Worm (Caenorhabditis elegans): Measurements from ENCODE around the gene B0393.7.

B0393.7 gene

DNA sequence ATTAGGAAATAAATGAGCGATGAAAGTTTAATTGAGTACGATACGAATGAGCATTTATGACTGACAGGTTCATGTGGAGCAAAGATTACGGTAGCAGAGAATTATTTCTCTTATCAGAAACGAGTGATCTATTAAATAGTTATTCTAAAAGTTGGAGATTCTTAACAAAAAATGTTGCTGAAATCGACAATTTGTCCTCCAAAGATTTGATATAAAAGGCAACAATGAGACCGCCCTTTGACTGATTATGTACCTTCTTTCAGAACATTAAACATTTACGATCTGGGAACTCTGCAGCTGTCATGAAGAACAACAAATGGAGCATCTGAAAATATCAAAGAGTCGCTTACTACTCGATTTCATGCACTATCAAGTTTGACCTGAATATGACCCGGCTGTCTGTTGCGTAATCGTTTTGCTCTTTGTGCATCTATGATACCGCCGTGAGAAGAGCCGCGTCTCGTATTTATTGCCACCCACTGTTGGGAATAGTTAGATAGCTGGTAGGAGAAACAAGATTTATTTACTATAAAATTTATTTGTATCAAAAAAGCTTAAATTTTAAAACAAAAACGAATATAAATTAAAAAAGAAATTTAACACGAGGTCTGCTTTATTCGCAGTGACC lies 31.7 kb upstream of the B0393.7 start, which contains the start of gene pal-1:
pal-1 (minus strand) TSS at position 51 of the 628 bp plus-strand sequence.
- no peak for TF ChIP-seq nhr-232 (tag; optimal IDR thresholded peaks at IDR 0.05)
- TF ChIP-seq hlh-8 (tag; optimal IDR thresholded peaks at IDR 0.05): no peak
- no peak for TF ChIP-seq pqm-1 (tag; optimal IDR thresholded peaks at IDR 0.05)
- TF ChIP-seq hlh-6 (tag; optimal IDR thresholded peaks at IDR 0.05): no peak
- no peak for TF ChIP-seq fkh-10 (GFP tag; optimal IDR thresholded peaks at IDR 0.05)
- no peak for TF ChIP-seq unc-55 (GFP tag; optimal IDR thresholded peaks at IDR 0.05)
- no peak for TF ChIP-seq ets-4 (tag; optimal IDR thresholded peaks at IDR 0.05)
- no peak for TF ChIP-seq ceh-30 (tag; optimal IDR thresholded peaks at IDR 0.05)

DNA sequence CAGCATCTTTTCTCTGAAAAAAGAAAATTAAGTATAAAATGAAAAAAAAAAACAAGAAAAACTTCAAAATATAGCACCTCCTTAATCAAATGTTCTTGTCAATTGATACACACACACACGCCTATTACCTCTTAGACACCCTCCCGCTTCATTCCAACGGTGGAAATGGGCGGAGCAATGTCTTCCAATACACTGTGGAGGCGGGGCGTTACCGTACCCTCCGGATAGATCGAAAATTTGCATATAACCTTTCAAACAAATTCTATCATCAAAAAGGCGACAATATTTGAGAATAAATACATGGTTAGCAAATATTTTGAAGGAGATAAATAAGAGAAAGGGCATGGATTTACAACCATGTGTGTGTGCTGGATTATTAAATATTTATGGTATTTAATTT lies 30.2 kb upstream of the B0393.7 start:
- TF ChIP-seq nfya-1 (tag; optimal IDR thresholded peaks at IDR 0.05) (peak; percentile 85), dve-1 (tag; optimal IDR thresholded peaks at IDR 0.05) (no peak)

ce11 chrIII:4806345-4806744 lies 28.4 kb upstream of the B0393.7 start:
- TF ChIP-seq lin-11 (tag; optimal IDR thresholded peaks at IDR 0.05) (no peak), ceh-19 (GFP tag; optimal IDR thresholded peaks at IDR 0.05) (no peak), ceh-9 (tag; optimal IDR thresholded peaks at IDR 0.05) (no peak), ceh-30 (tag; optimal IDR thresholded peaks at IDR 0.05) (no peak), ztf-16 (tag; optimal IDR thresholded peaks at IDR 0.05) (no peak), ceh-45 (GFP tag; IDR thresholded peaks at IDR 0.05) (no peak), hlh-6 (tag; optimal IDR thresholded peaks at IDR 0.05) (no peak), sox-4 (tag; optimal IDR thresholded peaks at IDR 0.05) (no peak), pros-1 (tag; optimal IDR thresholded peaks at IDR 0.05) (no peak), sdc-2 (tag; optimal IDR thresholded peaks at IDR 0.05) (no peak), ceh-18 (tag; optimal IDR thresholded peaks at IDR 0.05) (no peak), ceh-14 (tag; optimal IDR thresholded peaks at IDR 0.05) (no peak), elt-4 (tag; optimal IDR thresholded peaks at IDR 0.05) (no peak)

DNA sequence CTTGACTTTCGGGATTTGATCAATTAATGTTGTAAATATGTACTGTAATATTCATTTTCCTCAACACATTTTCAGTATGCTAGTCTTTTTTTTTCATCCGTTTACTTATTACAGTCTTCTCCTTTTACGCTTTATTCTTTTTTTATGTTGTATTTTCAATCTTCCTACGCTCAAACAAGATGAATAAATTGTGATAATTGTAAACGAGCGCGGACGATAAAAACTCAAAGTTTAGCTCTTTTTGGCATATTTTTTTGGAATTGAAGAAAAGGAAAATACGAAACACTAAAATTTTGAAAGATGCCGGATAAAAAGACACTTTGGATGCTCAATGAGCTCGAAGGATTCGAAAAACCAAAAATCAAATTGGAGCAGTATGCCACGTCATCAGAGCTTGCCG lies 24.8 kb upstream of the B0393.7 start, which contains the start of gene metl-5:
metl-5 (plus strand) TSS at position 301 of the 400 bp plus-strand sequence.
- TF ChIP-seq tbx-2 (tag; optimal IDR thresholded peaks at IDR 0.05) (no peak), hlh-15 (tag; optimal IDR thresholded peaks at IDR 0.05) (no peak), hlh-13 (GFP tag; optimal IDR thresholded peaks at IDR 0.05) (no peak), pag-3 (tag; optimal IDR thresholded peaks at IDR 0.05; ENCODE audit: borderline replicate concordance) (no peak), unc-42 (tag; optimal IDR thresholded peaks at IDR 0.05) (no peak), ceh-30 (tag; optimal IDR thresholded peaks at IDR 0.05) (no peak), elt-2 (tag; optimal IDR thresholded peaks at IDR 0.05) (no peak), pha-2 (tag; optimal IDR thresholded peaks at IDR 0.05) (no peak), ceh-18 (tag; optimal IDR thresholded peaks at IDR 0.05) (no peak), ceh-19 (GFP tag; optimal IDR thresholded peaks at IDR 0.05) (no peak), elt-4 (tag; optimal IDR thresholded peaks at IDR 0.05) (no peak), pat-9 (tag; optimal IDR thresholded peaks at IDR 0.05) (no peak), hlh-30 (tag; optimal IDR thresholded peaks at IDR 0.05; ENCODE audit: insufficient read depth) (no peak)

DNA sequence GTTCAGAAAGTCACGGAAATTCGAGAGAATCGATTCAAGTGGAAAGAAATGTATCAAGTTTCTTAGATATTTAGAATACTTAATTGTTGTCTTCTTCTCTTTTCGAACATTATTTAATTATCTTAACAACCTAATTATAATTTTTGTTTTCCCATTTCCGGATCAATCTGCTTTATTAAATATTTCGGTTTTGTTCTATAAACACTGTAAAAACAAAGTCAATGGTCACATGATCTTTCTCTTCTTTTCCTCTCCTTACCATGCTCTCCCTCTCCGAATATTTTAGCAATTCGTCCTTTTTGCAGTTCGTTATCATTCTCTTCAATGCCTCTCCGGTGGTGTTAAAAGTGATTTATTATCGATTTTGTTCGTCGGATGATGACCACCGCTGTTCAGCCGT lies 18.6 kb upstream of the B0393.7 start, which contains the start of gene tag-325:
tag-325 (plus strand) TSS at position 301 of the 400 bp plus-strand sequence.
- TF ChIP-seq hlh-30 (tag; optimal IDR thresholded peaks at IDR 0.05; ENCODE audit: insufficient read depth): peak; percentile 15
- TF ChIP-seq sdc-2 (tag; optimal IDR thresholded peaks at IDR 0.05): no peak

- TF ChIP-seq ceh-6 (GFP tag; optimal IDR thresholded peaks at IDR 0.05): no peak
- TF ChIP-seq K09A11.1 (tag; optimal IDR thresholded peaks at IDR 0.05; ENCODE audit: insufficient read depth): no peak
- peak; percentile 45 for TF ChIP-seq nfya-1 (tag; optimal IDR thresholded peaks at IDR 0.05)
- TF ChIP-seq ceh-19 (GFP tag; optimal IDR thresholded peaks at IDR 0.05): no peak
- TF ChIP-seq ceh-48 (tag; optimal IDR thresholded peaks at IDR 0.05): no peak
- peak; percentile 48 for TF ChIP-seq ets-4 (tag; optimal IDR thresholded peaks at IDR 0.05)
- TF ChIP-seq hlh-30 (tag; optimal IDR thresholded peaks at IDR 0.05; ENCODE audit: insufficient read depth): peak; percentile 20
- no peak for TF ChIP-seq eyg-1 (tag; optimal IDR thresholded peaks at IDR 0.05)
- TF ChIP-seq K02D7.2 (tag; optimal IDR thresholded peaks at IDR 0.05): no peak
- TF ChIP-seq ztf-16 (tag; optimal IDR thresholded peaks at IDR 0.05): no peak
- TF ChIP-seq elt-2 (tag; optimal IDR thresholded peaks at IDR 0.05): peak; percentile 16
- peak; percentile 19 for TF ChIP-seq tbx-2 (tag; optimal IDR thresholded peaks at IDR 0.05)
- peak; percentile 26 for TF ChIP-seq ceh-31 (tag; optimal IDR thresholded peaks at IDR 0.05)
Observed at ce11 chrIII:4796039-4796438, 18.1 kb upstream of the B0393.7 start.

All from whole organism, late embryonic.